Worm (Caenorhabditis elegans): ENCODE data around the gene cdr-3.

cdr-3 gene

DNA sequence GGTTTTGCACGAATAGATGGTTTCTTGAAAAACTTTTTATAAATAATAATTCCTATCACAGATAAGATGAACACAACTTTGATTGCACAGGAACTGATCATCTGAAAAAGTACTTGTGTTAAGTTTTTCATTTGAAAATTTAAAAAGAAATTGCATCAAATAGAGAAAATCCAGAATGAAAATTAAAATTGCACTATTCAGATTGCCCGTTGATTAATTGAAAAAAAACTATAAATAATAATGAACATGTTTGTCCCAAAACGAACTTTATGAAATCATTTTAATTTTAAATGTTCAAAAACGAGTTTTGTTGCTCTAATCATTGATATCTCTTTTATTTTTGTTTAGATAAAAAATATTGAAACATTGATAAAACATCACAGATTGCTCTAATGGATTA, at the start of gene cdr-3:
Gene cdr-3 (minus strand): TSS at position 101 of the 400 bp plus-strand sequence.
- TF ChIP-seq klf-2 (GFP tag; conservative IDR thresholded peaks at IDR 0.05) (no peak), cog-1 (tag; optimal IDR thresholded peaks at IDR 0.05) (no peak), tab-1 (GFP tag; IDR thresholded peaks at IDR 0.05) (no peak), ztf-29 (GFP tag; IDR thresholded peaks at IDR 0.05) (no peak), ref-1 (GFP tag; conservative IDR thresholded peaks at IDR 0.05) (no peak), ztf-23 (GFP tag; IDR thresholded peaks at IDR 0.05) (no peak), T22C8.4 (GFP tag; IDR thresholded peaks at IDR 0.05) (no peak), med-1 (GFP tag; optimal IDR thresholded peaks at IDR 0.05; ENCODE audit: insufficient read depth) (no peak), flt-1 (GFP tag; IDR thresholded peaks at IDR 0.05) (no peak)

DNA sequence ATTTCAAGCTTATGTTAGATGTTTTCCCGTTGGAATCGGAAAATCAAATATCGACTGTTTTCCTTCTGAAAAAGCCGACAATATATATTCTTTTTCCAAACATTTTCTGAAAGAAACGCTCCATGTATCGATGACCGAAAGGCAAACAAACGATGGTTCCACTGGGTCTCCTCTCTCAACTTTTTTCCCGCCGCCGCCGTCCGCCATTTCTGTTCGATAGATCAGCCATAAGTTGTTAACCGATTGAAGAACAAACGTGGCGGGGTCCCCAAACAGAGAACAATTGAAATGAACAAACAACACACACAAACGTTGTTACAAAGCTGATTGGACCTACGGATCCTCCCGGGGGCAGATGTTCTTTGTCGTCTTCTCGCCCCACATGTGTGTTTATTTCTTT, 49.5 kb upstream of the cdr-3 start:
- TF ChIP-seq flt-1 (GFP tag; IDR thresholded peaks at IDR 0.05), result no peak
- no peak for TF ChIP-seq tab-1 (GFP tag; IDR thresholded peaks at IDR 0.05)
- TF ChIP-seq med-1 (GFP tag; optimal IDR thresholded peaks at IDR 0.05; ENCODE audit: insufficient read depth), result no peak
- TF ChIP-seq ztf-23 (GFP tag; IDR thresholded peaks at IDR 0.05), result no peak
- TF ChIP-seq klf-2 (GFP tag; conservative IDR thresholded peaks at IDR 0.05), result no peak
- no peak for TF ChIP-seq ztf-29 (GFP tag; IDR thresholded peaks at IDR 0.05)
- TF ChIP-seq cog-1 (tag; optimal IDR thresholded peaks at IDR 0.05), result no peak
- TF ChIP-seq ref-1 (GFP tag; conservative IDR thresholded peaks at IDR 0.05), result no peak
- no peak for TF ChIP-seq T22C8.4 (GFP tag; IDR thresholded peaks at IDR 0.05)

DNA sequence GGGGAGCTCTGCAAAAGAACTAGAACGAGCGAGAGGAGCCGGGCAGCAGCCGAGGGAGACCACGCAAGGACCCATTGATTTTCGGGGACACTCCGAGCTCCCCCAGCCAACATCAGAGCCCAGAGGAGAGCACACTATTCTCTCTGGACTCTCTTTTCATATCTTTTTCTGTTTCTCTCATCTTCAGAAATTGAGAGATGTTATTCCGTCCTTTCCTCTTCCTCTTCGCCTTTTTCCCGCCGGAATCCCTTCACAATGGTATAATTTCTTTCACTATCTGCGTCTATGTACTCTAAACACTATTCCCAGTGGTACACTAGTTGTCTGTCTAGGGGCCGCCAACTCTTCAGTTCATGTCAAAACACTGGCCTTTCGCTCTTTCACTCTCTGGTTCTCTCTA, 48.2 kb upstream of the cdr-3 start:
- TF ChIP-seq tab-1 (GFP tag; IDR thresholded peaks at IDR 0.05) (no peak), cog-1 (tag; optimal IDR thresholded peaks at IDR 0.05) (peak; percentile 87), T22C8.4 (GFP tag; IDR thresholded peaks at IDR 0.05) (0 out of 2 replicates have a peak, but pooled peaks have one; percentile 23), flt-1 (GFP tag; IDR thresholded peaks at IDR 0.05) (no peak)

DNA sequence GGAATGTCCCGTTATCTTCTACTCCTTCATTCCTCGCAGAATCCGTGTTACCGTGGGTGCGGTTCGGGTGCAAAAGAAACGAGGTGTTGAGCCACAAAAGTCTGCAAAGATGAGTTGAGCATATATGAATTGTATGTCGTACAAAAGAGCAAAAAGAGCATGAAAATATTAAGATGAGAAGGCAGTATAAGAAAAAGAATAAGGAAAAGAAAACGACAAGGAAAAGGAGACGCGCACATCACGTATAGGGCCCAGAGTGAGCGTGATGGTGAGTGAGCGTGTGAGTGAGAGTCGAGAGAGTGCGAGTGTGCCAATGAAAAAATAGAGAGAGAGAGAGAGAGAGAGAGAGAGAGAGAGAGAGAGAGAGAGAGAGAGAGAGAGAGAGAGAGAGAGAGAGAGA, 45.7 kb upstream of the cdr-3 start, which contains the start of gene egl-10:
Gene egl-10 (minus strand): TSS at position 101 of the 400 bp plus-strand sequence.
- TF ChIP-seq T22C8.4 (GFP tag; IDR thresholded peaks at IDR 0.05), result no peak

DNA sequence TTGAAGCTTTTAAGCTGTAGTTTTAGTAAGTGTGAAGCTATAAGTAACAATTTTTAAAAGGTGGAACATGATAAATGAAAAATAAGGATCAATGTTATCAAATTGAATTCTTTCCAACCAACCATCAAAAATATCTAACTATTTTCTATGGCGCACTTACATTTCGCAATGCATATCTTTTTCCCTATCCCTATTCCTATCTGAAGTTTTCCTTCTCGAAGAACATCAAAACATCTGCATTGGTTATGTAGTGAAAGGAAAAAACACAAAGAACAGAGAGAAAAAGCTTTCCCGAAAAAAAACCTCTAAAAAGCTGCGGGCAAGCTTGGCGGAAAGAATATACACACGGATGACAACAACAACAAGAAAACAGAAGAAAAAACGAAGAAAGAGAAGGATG, 43.4 kb upstream of the cdr-3 start:
- TF ChIP-seq ztf-23 (GFP tag; IDR thresholded peaks at IDR 0.05), result no peak
- TF ChIP-seq ztf-29 (GFP tag; IDR thresholded peaks at IDR 0.05), result no peak
- TF ChIP-seq cog-1 (tag; optimal IDR thresholded peaks at IDR 0.05), result no peak
- no peak for TF ChIP-seq tab-1 (GFP tag; IDR thresholded peaks at IDR 0.05)
- no peak for TF ChIP-seq flt-1 (GFP tag; IDR thresholded peaks at IDR 0.05)
- TF ChIP-seq ref-1 (GFP tag; conservative IDR thresholded peaks at IDR 0.05), result no peak
- no peak for TF ChIP-seq T22C8.4 (GFP tag; IDR thresholded peaks at IDR 0.05)
- TF ChIP-seq klf-2 (GFP tag; conservative IDR thresholded peaks at IDR 0.05), result no peak
- TF ChIP-seq med-1 (GFP tag; optimal IDR thresholded peaks at IDR 0.05; ENCODE audit: insufficient read depth), result no peak

DNA sequence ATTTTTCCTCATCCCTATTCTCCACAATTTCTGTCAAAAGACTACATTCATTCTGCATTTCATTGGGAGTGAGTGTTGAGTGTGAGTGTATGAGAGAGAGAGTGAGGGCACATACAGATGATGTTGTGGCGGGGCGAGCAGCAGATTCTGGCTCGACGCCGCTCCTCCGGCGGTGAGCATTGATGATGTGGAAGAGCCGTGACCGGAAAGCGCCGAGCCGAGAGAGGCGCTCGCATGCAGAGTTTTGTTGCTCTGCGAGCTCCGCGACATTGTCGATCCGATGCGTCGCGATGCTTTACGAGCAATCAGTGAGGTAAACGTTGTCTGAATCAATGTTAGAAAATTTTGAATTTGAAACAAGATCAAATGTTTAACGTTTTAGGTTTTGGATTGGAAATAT, 38.5 kb upstream of the cdr-3 start:
- no peak for TF ChIP-seq cog-1 (tag; optimal IDR thresholded peaks at IDR 0.05)
- no peak for TF ChIP-seq tab-1 (GFP tag; IDR thresholded peaks at IDR 0.05)
- no peak for TF ChIP-seq T22C8.4 (GFP tag; IDR thresholded peaks at IDR 0.05)

DNA sequence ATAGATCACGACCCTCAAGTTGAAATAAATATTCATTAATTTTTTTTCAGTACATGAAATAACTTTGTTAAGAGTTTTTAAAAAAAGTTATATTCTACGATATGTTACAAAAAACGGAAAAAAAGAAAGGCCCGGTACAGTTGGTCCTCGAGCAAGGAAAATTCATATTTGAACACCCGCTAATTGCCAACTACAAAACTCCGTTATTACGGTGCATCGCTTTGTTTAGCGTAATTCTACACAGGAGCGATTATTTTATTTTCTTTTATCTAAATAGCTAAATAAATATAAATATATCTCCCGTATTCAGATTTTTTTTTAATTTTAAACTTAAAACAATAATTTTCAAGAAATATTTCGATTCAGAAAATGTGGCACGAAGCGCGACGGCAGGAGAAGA, 33.3 kb upstream of the cdr-3 start, which contains the start of gene F28C1.1:
Gene F28C1.1 (plus strand): TSS at position 365 of the 400 bp plus-strand sequence.
- TF ChIP-seq flt-1 (GFP tag; IDR thresholded peaks at IDR 0.05) (no peak), cog-1 (tag; optimal IDR thresholded peaks at IDR 0.05) (no peak), ztf-29 (GFP tag; IDR thresholded peaks at IDR 0.05) (no peak), med-1 (GFP tag; optimal IDR thresholded peaks at IDR 0.05; ENCODE audit: insufficient read depth) (no peak), tab-1 (GFP tag; IDR thresholded peaks at IDR 0.05) (no peak), T22C8.4 (GFP tag; IDR thresholded peaks at IDR 0.05) (no peak), klf-2 (GFP tag; conservative IDR thresholded peaks at IDR 0.05) (no peak)

DNA sequence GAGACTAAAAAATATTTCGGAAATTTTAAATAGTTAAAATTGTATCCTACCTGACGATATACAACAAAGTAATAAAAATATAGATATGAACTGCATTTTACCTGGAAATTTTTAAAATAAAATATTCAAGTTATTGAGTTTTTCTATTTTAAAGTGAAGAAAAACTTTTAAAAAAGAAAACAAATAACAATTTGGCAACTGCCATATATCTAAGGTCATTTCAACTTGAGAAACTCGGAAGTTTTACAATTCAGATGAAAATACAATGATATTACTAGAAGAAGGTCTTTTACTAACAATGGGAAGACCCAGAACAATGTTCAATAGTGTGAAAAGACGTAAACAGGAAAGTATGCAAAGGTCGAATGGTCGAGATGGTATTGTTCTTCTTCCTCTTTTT, 32.7 kb upstream of the cdr-3 start, which contains the start of gene C54D10.10:
Gene C54D10.10 (minus strand): TSS at position 101 of the 400 bp plus-strand sequence.
- TF ChIP-seq tab-1 (GFP tag; IDR thresholded peaks at IDR 0.05) (no peak), ztf-23 (GFP tag; IDR thresholded peaks at IDR 0.05) (no peak), ref-1 (GFP tag; conservative IDR thresholded peaks at IDR 0.05) (no peak), ztf-29 (GFP tag; IDR thresholded peaks at IDR 0.05) (no peak), cog-1 (tag; optimal IDR thresholded peaks at IDR 0.05) (no peak), klf-2 (GFP tag; conservative IDR thresholded peaks at IDR 0.05) (no peak), T22C8.4 (GFP tag; IDR thresholded peaks at IDR 0.05) (no peak), med-1 (GFP tag; optimal IDR thresholded peaks at IDR 0.05; ENCODE audit: insufficient read depth) (no peak), flt-1 (GFP tag; IDR thresholded peaks at IDR 0.05) (no peak)

DNA sequence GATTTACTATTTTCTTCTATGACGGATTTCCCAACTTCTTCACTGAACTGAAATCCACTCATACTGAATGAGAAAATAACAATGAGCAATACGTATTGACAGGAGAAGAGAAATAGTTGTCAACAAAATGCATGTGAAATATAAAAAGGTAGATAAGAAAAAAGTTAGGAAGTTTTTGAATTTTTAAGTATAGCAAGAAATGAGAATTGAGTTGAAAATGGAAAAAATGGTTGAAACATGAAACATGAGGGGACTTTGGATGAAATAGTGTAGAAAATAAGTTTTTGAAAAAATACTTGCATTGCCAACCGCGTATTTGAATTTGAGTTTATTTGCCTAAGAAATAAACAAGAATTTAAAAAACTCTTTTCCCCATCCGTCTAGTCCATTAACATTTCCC, 29.7 kb upstream of the cdr-3 start, which contains the start of the genes pals-38 and C54D10.9:
Gene pals-38 (minus strand): TSS at position 101 of the 400 bp plus-strand sequence.
Gene C54D10.9 (plus strand): TSS at position 259 of the 400 bp plus-strand sequence.
- TF ChIP-seq tab-1 (GFP tag; IDR thresholded peaks at IDR 0.05), result no peak
- no peak for TF ChIP-seq klf-2 (GFP tag; conservative IDR thresholded peaks at IDR 0.05)
- TF ChIP-seq ztf-29 (GFP tag; IDR thresholded peaks at IDR 0.05), result no peak
- TF ChIP-seq T22C8.4 (GFP tag; IDR thresholded peaks at IDR 0.05), result no peak
- no peak for TF ChIP-seq med-1 (GFP tag; optimal IDR thresholded peaks at IDR 0.05; ENCODE audit: insufficient read depth)
- TF ChIP-seq flt-1 (GFP tag; IDR thresholded peaks at IDR 0.05), result no peak
- no peak for TF ChIP-seq ref-1 (GFP tag; conservative IDR thresholded peaks at IDR 0.05)
- TF ChIP-seq ztf-23 (GFP tag; IDR thresholded peaks at IDR 0.05), result no peak
- no peak for TF ChIP-seq cog-1 (tag; optimal IDR thresholded peaks at IDR 0.05)

DNA sequence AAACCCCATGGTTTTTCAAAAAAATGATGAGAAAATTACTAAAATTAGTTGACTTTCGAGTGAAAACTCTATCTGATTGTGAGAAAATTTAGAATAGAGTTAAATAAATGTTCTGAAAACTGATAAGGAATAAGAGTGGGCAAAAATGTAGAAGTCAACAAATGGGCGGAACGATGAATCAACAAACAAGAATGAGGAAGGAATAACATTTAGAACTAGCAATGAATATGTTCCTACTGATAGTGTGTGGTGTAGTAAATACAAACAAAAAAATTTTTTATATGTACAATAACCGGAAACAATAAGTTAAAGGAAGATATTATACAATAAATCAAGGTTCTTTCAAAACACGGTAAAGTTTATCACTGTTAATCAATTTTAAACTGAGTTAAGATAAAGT, 26.6 kb upstream of the cdr-3 start, which contains the start of gene pals-39:
Gene pals-39 (minus strand): TSS at position 101 of the 400 bp plus-strand sequence.
- TF ChIP-seq flt-1 (GFP tag; IDR thresholded peaks at IDR 0.05), result no peak
- no peak for TF ChIP-seq cog-1 (tag; optimal IDR thresholded peaks at IDR 0.05)
- no peak for TF ChIP-seq ztf-23 (GFP tag; IDR thresholded peaks at IDR 0.05)
- TF ChIP-seq tab-1 (GFP tag; IDR thresholded peaks at IDR 0.05), result no peak
- no peak for TF ChIP-seq klf-2 (GFP tag; conservative IDR thresholded peaks at IDR 0.05)
- TF ChIP-seq ref-1 (GFP tag; conservative IDR thresholded peaks at IDR 0.05), result no peak
- TF ChIP-seq ztf-29 (GFP tag; IDR thresholded peaks at IDR 0.05), result no peak
- TF ChIP-seq med-1 (GFP tag; optimal IDR thresholded peaks at IDR 0.05; ENCODE audit: insufficient read depth), result no peak
- TF ChIP-seq T22C8.4 (GFP tag; IDR thresholded peaks at IDR 0.05), result no peak
